Fruit fly (Drosophila melanogaster) whole organism, embryonic: ENCODE measurements around the gene qtc.
A peak's percentile ranks its signal among the peaks of the same experiment; 100 is the strongest.

Experiments used
- BEAF-32 ChIP-seq: fragments of 200-800 bp; sonication (Bioruptor generic); optimal IDR thresholded peaks from 3 replicates; lab custom pipeline; 2017; ENCODE audit warnings: missing biosample characterization, missing genetic modification characterization, mild to moderate bottlenecking, moderate library complexity, missing genetic modification reagents
- CG10209 ChIP-seq: fragments of 200-800 bp; sonication (Bioruptor generic); optimal IDR thresholded peaks from 3 replicates; lab custom pipeline; 2017; ENCODE audit warnings: missing biosample characterization, mild to moderate bottlenecking, missing genetic modification characterization, missing genetic modification reagents
- CG10543 ChIP-seq: fragments of 200-800 bp; sonication (Bioruptor generic); optimal IDR thresholded peaks from 3 replicates; lab custom pipeline; 2017; ENCODE audit warnings: missing biosample characterization, mild to moderate bottlenecking, missing genetic modification characterization, moderate library complexity
- CG10959 ChIP-seq: fragments of 200-800 bp; sonication (Bioruptor generic); IDR thresholded peaks from 2 replicates; pipeline ENCODE4 v1.3.6; 2022; ENCODE audit warnings: missing biosample characterization, missing genetic modification characterization
- CG10979 ChIP-seq: fragments of 200-800 bp; sonication (Bioruptor generic); optimal IDR thresholded peaks from 2 replicates; lab custom pipeline; 2018; ENCODE audit warnings: missing biosample characterization, mild to moderate bottlenecking, missing genetic modification characterization, moderate library complexity
- CG11695 ChIP-seq: fragments of 200-800 bp; sonication (Bioruptor generic); IDR thresholded peaks from 3 replicates; pipeline ENCODE4 v1.3.6; 2022; ENCODE audit warnings: missing biosample characterization, missing genetic modification characterization
- CG12071 ChIP-seq: fragments of 200-800 bp; sonication (Bioruptor generic); optimal IDR thresholded peaks from 3 replicates; lab custom pipeline; 2018; ENCODE audit warnings: missing biosample characterization, mild to moderate bottlenecking, missing genetic modification characterization
- CG13123 ChIP-seq: fragments of 200-800 bp; sonication (Bioruptor generic); optimal IDR thresholded peaks from 2 replicates; lab custom pipeline; 2016; ENCODE audit warnings: missing biosample characterization, missing genetic modification characterization
- CG13296 ChIP-seq: fragments of 200-800 bp; sonication (Bioruptor generic); optimal IDR thresholded peaks from 3 replicates; lab custom pipeline; 2018; ENCODE audit warnings: missing biosample characterization, mild to moderate bottlenecking, missing genetic modification characterization
- CG13424 ChIP-seq: fragments of 200-800 bp; sonication (Bioruptor generic); optimal IDR thresholded peaks from 2 replicates; lab custom pipeline; 2019; ENCODE audit warnings: missing biosample characterization, mild to moderate bottlenecking, missing genetic modification characterization, moderate library complexity
- CG14441 ChIP-seq: fragments of 200-800 bp; sonication (Bioruptor generic); IDR thresholded peaks from 2 replicates; pipeline ENCODE4 v1.3.6; 2022; ENCODE audit warnings: missing biosample characterization, missing genetic modification characterization
- CG15269 ChIP-seq: fragments of 200-800 bp; sonication (Bioruptor generic); optimal IDR thresholded peaks from 2 replicates; lab custom pipeline; 2018; ENCODE audit warnings: missing biosample characterization, mild to moderate bottlenecking, missing genetic modification characterization, moderate library complexity
- CG1647 ChIP-seq: fragments of 200-800 bp; sonication (Bioruptor generic); optimal IDR thresholded peaks from 3 replicates; lab custom pipeline; 2016; ENCODE audit warnings: missing biosample characterization, missing genetic modification characterization
- CG17359 ChIP-seq: fragments of 200-800 bp; sonication (Bioruptor generic); optimal IDR thresholded peaks from 3 replicates; lab custom pipeline; 2018; ENCODE audit warnings: missing biosample characterization, mild to moderate bottlenecking, missing genetic modification characterization, moderate library complexity
- CG31441 ChIP-seq: fragments of 200-800 bp; sonication (Bioruptor generic); IDR thresholded peaks from 2 replicates; pipeline ENCODE4 v1.3.6; 2022; ENCODE audit warnings: missing biosample characterization, missing genetic modification characterization
- CG34422 ChIP-seq: fragments of 200-800 bp; sonication (Bioruptor generic); IDR thresholded peaks from 3 replicates; pipeline ENCODE4 v1.3.6; 2022; ENCODE audit warnings: missing biosample characterization, missing genetic modification characterization
- CG6272 ChIP-seq: fragments of 200-800 bp; sonication (Bioruptor generic); IDR thresholded peaks from 2 replicates; pipeline ENCODE4 v1.3.6; 2022; ENCODE audit warnings: missing biosample characterization, missing genetic modification characterization
- CG6854 ChIP-seq: fragments of 200-800 bp; sonication (Bioruptor generic); optimal IDR thresholded peaks from 3 replicates; lab custom pipeline; 2017; ENCODE audit warnings: missing biosample characterization, mild to moderate bottlenecking, missing genetic modification characterization
- CG7556 ChIP-seq: fragments of 200-800 bp; sonication (Bioruptor generic); optimal IDR thresholded peaks from 2 replicates; lab custom pipeline; 2017; ENCODE audit warnings: missing biosample characterization, mild to moderate bottlenecking, missing genetic modification characterization
- CG8281 ChIP-seq: fragments of 200-800 bp; sonication (Bioruptor generic); optimal IDR thresholded peaks from 2 replicates; lab custom pipeline; 2018; ENCODE audit warnings: missing biosample characterization, mild to moderate bottlenecking, missing genetic modification characterization, moderate library complexity
- CG9215 ChIP-seq: fragments of 200-800 bp; sonication (Bioruptor generic); IDR thresholded peaks from 2 replicates; pipeline ENCODE4 v1.3.6; 2022; ENCODE audit warnings: missing biosample characterization, missing genetic modification characterization
- Fer3 ChIP-seq: fragments of 200-800 bp; sonication (Bioruptor generic); optimal IDR thresholded peaks from 2 replicates; lab custom pipeline; 2018; ENCODE audit warnings: missing biosample characterization, mild to moderate bottlenecking, missing genetic modification characterization, moderate library complexity
- MTF-1 ChIP-seq: fragments of 200-800 bp; sonication (Bioruptor generic); optimal IDR thresholded peaks from 2 replicates; lab custom pipeline; 2018; ENCODE audit warnings: missing biosample characterization, mild to moderate bottlenecking, missing genetic modification characterization, borderline replicate concordance
- Nf-YC ChIP-seq: fragments of 200-800 bp; optimal IDR thresholded peaks from 3 replicates; lab custom pipeline; 2019; ENCODE audit warnings: missing biosample characterization, mild to moderate bottlenecking, missing genetic modification characterization, moderate library complexity
- NfI ChIP-seq: fragments of 200-800 bp; sonication (Bioruptor generic); optimal IDR thresholded peaks from 3 replicates; lab custom pipeline; 2018; ENCODE audit warnings: missing biosample characterization, mild to moderate bottlenecking, missing genetic modification characterization, moderate library complexity
- Ptx1 ChIP-seq: fragments of 200-800 bp; sonication (Bioruptor generic); IDR thresholded peaks from 2 replicates; pipeline ENCODE4 v1.3.6; 2022; ENCODE audit warnings: missing biosample characterization, missing genetic modification characterization
- Scr ChIP-seq: fragments of 200-800 bp; sonication (Bioruptor generic); IDR thresholded peaks from 2 replicates; pipeline ENCODE4 v1.3.6; 2022; ENCODE audit warnings: missing biosample characterization, missing genetic modification characterization; ENCODE audit not compliant: partially characterized antibody
- Side ChIP-seq: fragments of 200-800 bp; sonication (Bioruptor generic); optimal IDR thresholded peaks from 2 replicates; lab custom pipeline; 2016; ENCODE audit warnings: missing biosample characterization, missing genetic modification characterization
- Sry-δ ChIP-seq: fragments of 200-800 bp; sonication (Bioruptor generic); optimal IDR thresholded peaks from 2 replicates; lab custom pipeline; 2016; ENCODE audit warnings: missing biosample characterization, missing genetic modification characterization
- Tbp ChIP-seq: fragments of >200 bp; optimal IDR thresholded peaks from 2 replicates; lab custom pipeline; 2018; ENCODE audit warnings: missing biosample characterization, missing genetic modification characterization
- ab ChIP-seq: fragments of 200-800 bp; sonication (Bioruptor generic); optimal IDR thresholded peaks from 2 replicates; lab custom pipeline; 2016; ENCODE audit warnings: missing biosample characterization, missing genetic modification characterization
- ara ChIP-seq: fragments of 200-800 bp; sonication (Bioruptor generic); IDR thresholded peaks from 2 replicates; pipeline ENCODE4 v1.3.6; 2022; ENCODE audit warnings: missing biosample characterization, missing genetic modification characterization
- bbx ChIP-seq: fragments of 200-800 bp; sonication (Bioruptor generic); IDR thresholded peaks from 2 replicates; pipeline ENCODE4 v1.3.6; 2022; ENCODE audit warnings: missing biosample characterization, missing genetic modification characterization; ENCODE audit not compliant: partially characterized antibody
- chn ChIP-seq: fragments of 200-800 bp; sonication (Bioruptor generic); optimal IDR thresholded peaks from 2 replicates; lab custom pipeline; 2016; ENCODE audit warnings: missing biosample characterization, missing genetic modification characterization
- dmrt99B ChIP-seq: fragments of 200-800 bp; sonication (Bioruptor generic); optimal IDR thresholded peaks from 2 replicates; lab custom pipeline; 2018; ENCODE audit warnings: missing biosample characterization, mild to moderate bottlenecking, missing genetic modification characterization, moderate library complexity
- en ChIP-seq: fragments of 200-800 bp; sonication (Bioruptor generic); optimal IDR thresholded peaks from 2 replicates; lab custom pipeline; 2016; ENCODE audit warnings: missing biosample characterization, missing genetic modification characterization
- esg ChIP-seq: fragments of 200-800 bp; sonication (Bioruptor generic); conservative IDR thresholded peaks from 2 replicates; pipeline ENCODE4 v1.3.6; 2022; ENCODE audit warnings: missing biosample characterization, missing genetic modification characterization
- gcm2 ChIP-seq: fragments of 200-800 bp; sonication (Bioruptor generic); optimal IDR thresholded peaks from 2 replicates; lab custom pipeline; 2016; ENCODE audit warnings: missing biosample characterization, missing genetic modification characterization
- kah ChIP-seq: fragments of 200-800 bp; sonication (Bioruptor generic); optimal IDR thresholded peaks from 2 replicates; lab custom pipeline; 2018; ENCODE audit warnings: missing biosample characterization, mild to moderate bottlenecking, missing genetic modification characterization
- nom ChIP-seq: fragments of 200-800 bp; sonication (Bioruptor generic); optimal IDR thresholded peaks from 2 replicates; lab custom pipeline; 2017; ENCODE audit warnings: missing biosample characterization, missing genetic modification characterization, mild to moderate bottlenecking, moderate library complexity, missing genetic modification reagents
- pan ChIP-seq, 4 experiments: fragments of >200 bp in 3 of 4; fragments of 200-800 bp in 1 of 4; sonication (Bioruptor generic) in 1 of 4; optimal IDR thresholded peaks in 3 of 4; IDR thresholded peaks in 1 of 4; 2 replicates each; pipeline versions ENCODE4 v1.3.6 to Lab custom; 2017 to 2022; ENCODE audit warnings: missing biosample characterization in 2 of 4, missing genetic modification characterization in 2 of 4, mixed read lengths in 1 of 4
- pros ChIP-seq: fragments of 200-800 bp; sonication (Bioruptor generic); optimal IDR thresholded peaks from 3 replicates; lab custom pipeline; 2019; ENCODE audit warnings: missing biosample characterization, mild to moderate bottlenecking, missing genetic modification characterization, moderate library complexity
- scrt ChIP-seq: fragments of 200-800 bp; sonication (Bioruptor generic); optimal IDR thresholded peaks from 2 replicates; lab custom pipeline; 2018; ENCODE audit warnings: missing biosample characterization, mild to moderate bottlenecking, missing genetic modification characterization, moderate library complexity
- stc ChIP-seq: fragments of 200-800 bp; sonication (Bioruptor generic); IDR thresholded peaks from 2 replicates; pipeline ENCODE4 v1.3.6; 2022; ENCODE audit warnings: missing biosample characterization, missing genetic modification characterization
- tgo ChIP-seq: fragments of 200-800 bp; sonication (Bioruptor generic); IDR thresholded peaks from 3 replicates; pipeline ENCODE4 v1.3.6; 2022; ENCODE audit warnings: missing biosample characterization, missing genetic modification characterization
- trh ChIP-seq: fragments of 200-800 bp; sonication (Bioruptor generic); optimal IDR thresholded peaks from 2 replicates; lab custom pipeline; 2016; ENCODE audit warnings: missing biosample characterization, missing genetic modification characterization
- tx ChIP-seq: fragments of 200-800 bp; sonication (Bioruptor generic); optimal IDR thresholded peaks from 2 replicates; lab custom pipeline; 2016; ENCODE audit warnings: missing biosample characterization, missing genetic modification characterization
- wek ChIP-seq: fragments of 200-800 bp; sonication (Bioruptor generic); optimal IDR thresholded peaks from 3 replicates; lab custom pipeline; 2018; ENCODE audit warnings: missing biosample characterization, mild to moderate bottlenecking, missing genetic modification characterization, moderate library complexity
- zen2 ChIP-seq: fragments of 200-800 bp; sonication (Bioruptor generic); IDR thresholded peaks from 3 replicates; pipeline ENCODE4 v1.3.6; 2022; ENCODE audit warnings: missing biosample characterization, missing genetic modification characterization; ENCODE audit not compliant: partially characterized antibody

qtc gene

dm6 chr2L:5113480-5114118, 53.0 kb downstream of the qtc start (continued):
- TF ChIP-seq CG13424 (tag; lab: Kevin White, UChicago), result no peak
- no peak for TF ChIP-seq ab (GFP tag; lab: Kevin White, UChicago)
- 0 out of 2 replicates have a peak, but pooled peaks have one; percentile 19 for TF ChIP-seq stc (GFP tag; lab: Robert Waterston, UW)
- TF ChIP-seq ara, result 0 out of 2 replicates have a peak, but pooled peaks have one; percentile 7
- peak; percentile 6 for TF ChIP-seq CG15269
- TF ChIP-seq Side, result no peak
- TF ChIP-seq tgo (GFP tag; lab: Robert Waterston, UW), result no peak
- no peak for TF ChIP-seq Sry-δ (GFP tag; lab: Kevin White, UChicago)
- TF ChIP-seq Scr (GFP tag; lab: Robert Waterston, UW), result no peak
- TF ChIP-seq CG10979 (tag; lab: Kevin White, UChicago), result no peak
- TF ChIP-seq CG13123 (GFP tag; lab: Kevin White, UChicago), result no peak
- no peak for TF ChIP-seq BEAF-32
- no peak for TF ChIP-seq Fer3
- TF ChIP-seq CG9215, result no peak
- peak; percentile 16 for TF ChIP-seq CG10209 (GFP tag; lab: Kevin White, UChicago)
- no peak for TF ChIP-seq bbx (GFP tag; lab: Robert Waterston, UW)
- no peak for TF ChIP-seq gcm2 (GFP tag; lab: Kevin White, UChicago)
- TF ChIP-seq en, result no peak
- TF ChIP-seq CG13296 (GFP tag; lab: Kevin White, UChicago), result peak; percentile 55
- peak; percentile 19 for TF ChIP-seq CG8281
- peak; percentile 51 for TF ChIP-seq CG17359
- TF ChIP-seq CG12071, result peak; percentile 56
- TF ChIP-seq CG10543 (GFP tag; lab: Kevin White, UChicago), result peak; percentile 13
- no peak for TF ChIP-seq tx (GFP tag; lab: Kevin White, UChicago)
- TF ChIP-seq CG7556 (GFP tag; lab: Kevin White, UChicago), result no peak
- TF ChIP-seq CG14441 (GFP tag; lab: Robert Waterston, UW), result 0 out of 2 replicates have a peak, but pooled peaks have one; percentile 14
- 0 out of 2 replicates have a peak, but pooled peaks have one; percentile 11 for TF ChIP-seq CG31441 (GFP tag; lab: Robert Waterston, UW)
- TF ChIP-seq dmrt99B (tag; lab: Kevin White, UChicago), result peak; percentile 50
- TF ChIP-seq trh, result peak; percentile 6
- TF ChIP-seq CG6272 (GFP tag; lab: Robert Waterston, UW), result no peak
- TF ChIP-seq esg, result no peak
- no peak for TF ChIP-seq Tbp (GFP tag; lab: Kevin White, UChicago)
- TF ChIP-seq Ptx1 (GFP tag; lab: Robert Waterston, UW), result no peak
- peak; percentile 15 for TF ChIP-seq MTF-1 (GFP tag; lab: Kevin White, UChicago)
- no peak for TF ChIP-seq Nf-YC
- no peak for TF ChIP-seq pan (optimal IDR thresholded peaks at IDR 0.05; lab: Kevin White, UChicago)
- peak in 1 of 2 experiments; percentile 10 for TF ChIP-seq pan (GFP tag; optimal IDR thresholded peaks at IDR 0.05 in 1 of 2, IDR thresholded peaks at IDR 0.05 in 1 of 2)
- TF ChIP-seq kah (GFP tag; lab: Kevin White, UChicago), result peak; percentile 38
- TF ChIP-seq CG1647 (GFP tag; lab: Kevin White, UChicago), result no peak
- 0 out of 3 replicates have a peak, but pooled peaks have one; percentile 11 for TF ChIP-seq CG11695 (GFP tag; lab: Robert Waterston, UW)
- TF ChIP-seq pros (GFP tag; lab: Kevin White, UChicago), result no peak
- no peak for TF ChIP-seq nom
- TF ChIP-seq CG10959 (GFP tag; lab: Robert Waterston, UW), result no peak
- no peak for TF ChIP-seq zen2
- TF ChIP-seq CG6854, result no peak
- no peak for TF ChIP-seq CG34422 (GFP tag; lab: Robert Waterston, UW)
- no peak for TF ChIP-seq chn
- peak; percentile 10 for TF ChIP-seq scrt (GFP tag; lab: Kevin White, UChicago)
- TF ChIP-seq wek (GFP tag; lab: Kevin White, UChicago), result peak; percentile 63
- TF ChIP-seq NfI (GFP tag; lab: Kevin White, UChicago), result no peak
